Fruit fly (Drosophila melanogaster): ENCODE measurements around the gene Hsdl2.

Hsdl2 gene

DNA sequence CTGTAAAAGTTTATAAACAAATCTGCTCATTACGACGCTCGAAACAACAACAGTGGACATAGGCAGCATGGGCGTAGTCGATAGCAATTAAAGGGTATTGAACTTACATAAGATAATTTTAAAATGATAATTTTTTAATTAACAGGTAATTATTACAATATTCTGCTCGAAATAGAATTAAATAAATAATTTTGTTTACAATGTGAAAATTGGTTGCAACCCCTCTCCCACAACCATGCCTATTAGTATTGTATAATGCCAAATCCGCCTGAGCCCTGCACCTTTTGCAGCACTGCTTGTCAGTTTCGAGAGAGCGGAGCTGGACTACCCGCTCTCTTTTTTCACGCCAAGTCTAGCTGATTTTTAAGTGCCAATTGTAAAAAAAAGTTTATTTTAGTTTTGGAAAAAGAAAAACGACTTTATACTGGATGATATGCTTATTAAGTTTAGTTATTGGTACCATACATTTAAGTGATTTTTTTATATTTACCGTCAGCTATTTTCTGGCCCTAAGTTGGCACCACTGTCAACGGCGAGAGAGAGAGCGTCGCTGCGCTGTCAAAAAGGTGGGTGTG, 41.2 kb upstream of the Hsdl2 start, which contains the start of the genes CG5611 and Mtl (continued):
- peak; percentile 99 for TF ChIP-seq Met (GFP tag; optimal IDR thresholded peaks at IDR 0.05)
- peak; percentile 98 for TF ChIP-seq CG6808 (GFP tag; optimal IDR thresholded peaks at IDR 0.05)
- peak; percentile 100 for TF ChIP-seq CG10631 (GFP tag; optimal IDR thresholded peaks at IDR 0.05)
- TF ChIP-seq svp (GFP tag), result peak; percentile 100
- TF ChIP-seq CG32006 (GFP tag; optimal IDR thresholded peaks at IDR 0.05), result peak; percentile 100
- TF ChIP-seq eg (GFP tag; IDR thresholded peaks at IDR 0.05), result peak; percentile 100
- TF ChIP-seq CG4318 (GFP tag; optimal IDR thresholded peaks at IDR 0.05), result peak; percentile 99
- peak; percentile 97 for TF ChIP-seq fd85E (GFP tag; optimal IDR thresholded peaks at IDR 0.05)
- peak; percentile 99 for TF ChIP-seq Sox102F (GFP tag; optimal IDR thresholded peaks at IDR 0.05)
- TF ChIP-seq pdm3 (GFP tag; optimal IDR thresholded peaks at IDR 0.05), result peak; percentile 99
- TF ChIP-seq vri (GFP tag; optimal IDR thresholded peaks at IDR 0.05), result peak; percentile 98
- TF ChIP-seq Smox (GFP tag; optimal IDR thresholded peaks at IDR 0.05), result peak; percentile 99
- peak; percentile 99 for TF ChIP-seq Hr39 (GFP tag; optimal IDR thresholded peaks at IDR 0.05)
- TF ChIP-seq CG8632 (GFP tag; optimal IDR thresholded peaks at IDR 0.05), result peak; percentile 100
- peak; percentile 99 for TF ChIP-seq CG8319 (GFP tag; optimal IDR thresholded peaks at IDR 0.05)
- TF ChIP-seq CG11902 (GFP tag; optimal IDR thresholded peaks at IDR 0.05), result peak; percentile 99

dm6 chr3R:27636720-27637119, 40.6 kb upstream of the Hsdl2 start:
- TF ChIP-seq CG10669 (GFP tag; optimal IDR thresholded peaks at IDR 0.05) (no peak), CG10631 (GFP tag; optimal IDR thresholded peaks at IDR 0.05) (no peak), lz (GFP tag; optimal IDR thresholded peaks at IDR 0.05) (no peak)

dm6 chr3R:27637264-27637860, 40.0 kb upstream of the Hsdl2 start:
- TF ChIP-seq CG32006 (GFP tag; optimal IDR thresholded peaks at IDR 0.05) (no peak), cyc (GFP tag; optimal IDR thresholded peaks at IDR 0.05) (no peak), pdm3 (GFP tag; optimal IDR thresholded peaks at IDR 0.05) (peak; percentile 11), svp (GFP tag) (peak; percentile 58), Gug (GFP tag; IDR thresholded peaks at IDR 0.05) (no peak), Eip78C (GFP tag) (peak; percentile 85), CG8632 (GFP tag; optimal IDR thresholded peaks at IDR 0.05) (no peak), CG6792 (GFP tag; optimal IDR thresholded peaks at IDR 0.05) (no peak), Met (GFP tag; optimal IDR thresholded peaks at IDR 0.05) (peak; percentile 6), topi (GFP tag; optimal IDR thresholded peaks at IDR 0.05) (peak; percentile 9)

DNA sequence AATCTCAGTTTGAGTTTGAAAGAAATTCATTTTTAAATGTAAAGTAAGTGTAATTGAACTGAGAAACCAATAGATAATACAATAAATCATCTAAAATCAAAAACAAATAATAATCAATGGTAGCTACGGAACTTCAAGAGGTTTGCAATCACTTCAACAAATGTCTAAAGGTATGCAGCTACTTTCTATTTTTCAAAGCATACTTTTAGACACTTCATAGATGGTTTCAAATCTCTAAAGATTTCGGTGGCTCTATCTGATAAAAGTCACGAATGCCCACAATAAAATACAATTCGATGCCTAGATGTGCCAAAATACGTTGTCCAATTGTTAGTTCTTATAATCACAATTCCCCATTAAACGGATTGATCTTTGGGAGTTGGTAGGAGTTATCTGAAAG, 34.2 kb upstream of the Hsdl2 start:
- TF ChIP-seq esn (GFP tag; optimal IDR thresholded peaks at IDR 0.05) (no peak), CG34406 (GFP tag; optimal IDR thresholded peaks at IDR 0.05) (no peak), CG31627 (GFP tag; optimal IDR thresholded peaks at IDR 0.05) (no peak), svp (GFP tag) (no peak), Hr39 (GFP tag; optimal IDR thresholded peaks at IDR 0.05) (no peak), dsx (GFP tag; optimal IDR thresholded peaks at IDR 0.05; ENCODE audit: poor library complexity, severe bottlenecking) (no peak), CG6792 (GFP tag; optimal IDR thresholded peaks at IDR 0.05) (no peak), vri (GFP tag; optimal IDR thresholded peaks at IDR 0.05) (no peak), CG8632 (GFP tag; optimal IDR thresholded peaks at IDR 0.05) (no peak), Hr4 (GFP tag; optimal IDR thresholded peaks at IDR 0.05) (no peak), CG10669 (GFP tag; optimal IDR thresholded peaks at IDR 0.05) (no peak), Hr38 (GFP tag; optimal IDR thresholded peaks at IDR 0.05) (no peak), fd85E (GFP tag; optimal IDR thresholded peaks at IDR 0.05) (no peak), spab (GFP tag; optimal IDR thresholded peaks at IDR 0.05) (no peak), CG11902 (GFP tag; optimal IDR thresholded peaks at IDR 0.05) (no peak), topi (GFP tag; optimal IDR thresholded peaks at IDR 0.05) (no peak), CG15336 (GFP tag; IDR thresholded peaks at IDR 0.05) (no peak), net (GFP tag; optimal IDR thresholded peaks at IDR 0.05) (no peak)

dm6 chr3R:27647817-27648216, 29.5 kb upstream of the Hsdl2 start:
- TF ChIP-seq CG3032 (tag; optimal IDR thresholded peaks at IDR 0.05) (no peak), CG6276 (GFP tag; optimal IDR thresholded peaks at IDR 0.05) (no peak), Hr38 (GFP tag; optimal IDR thresholded peaks at IDR 0.05) (no peak), CG4318 (GFP tag; optimal IDR thresholded peaks at IDR 0.05) (no peak), Lpt (GFP tag; optimal IDR thresholded peaks at IDR 0.05) (no peak), Smox (GFP tag; optimal IDR thresholded peaks at IDR 0.05) (no peak), Ets96B (tag; optimal IDR thresholded peaks at IDR 0.05) (no peak), CG6854 (GFP tag; optimal IDR thresholded peaks at IDR 0.05) (no peak), Sox15 (GFP tag; optimal IDR thresholded peaks at IDR 0.05) (no peak), CG8632 (GFP tag; optimal IDR thresholded peaks at IDR 0.05) (no peak), CG15336 (GFP tag; IDR thresholded peaks at IDR 0.05) (no peak), Eip78C (GFP tag) (no peak), CG11762 (GFP tag; optimal IDR thresholded peaks at IDR 0.05; ENCODE audit: insufficient read depth) (no peak), CG31627 (GFP tag; optimal IDR thresholded peaks at IDR 0.05) (no peak), CG32006 (GFP tag; optimal IDR thresholded peaks at IDR 0.05) (no peak), fd85E (GFP tag; optimal IDR thresholded peaks at IDR 0.05) (no peak), Sox14 (GFP tag; optimal IDR thresholded peaks at IDR 0.05) (no peak)
